Worm (Caenorhabditis elegans) whole organism, L1 larva: ENCODE results near the gene sod-1.

Source experiments
- C04F5.9 ChIP-seq: sonication (generic microtip); optimal IDR thresholded peaks from 2 replicates; lab custom pipeline; 2016; ENCODE audit warnings: missing genetic modification characterization, missing compliant biosample characterization
- C16A3.4 ChIP-seq: fragments of 150-350 bp; optimal IDR thresholded peaks from 2 replicates; lab custom pipeline; 2014; ENCODE audit warnings: missing biosample characterization, missing genetic modification characterization
- C34B4.2 ChIP-seq: sonication (generic microtip); optimal IDR thresholded peaks from 2 replicates; lab custom pipeline; 2017; ENCODE audit warnings: mild to moderate bottlenecking, missing genetic modification characterization, missing compliant biosample characterization
- Y116A8C.19 ChIP-seq: sonication (generic microtip); optimal IDR thresholded peaks from 2 replicates; lab custom pipeline; 2016; ENCODE audit warnings: missing compliant biosample characterization, missing genetic modification characterization, borderline replicate concordance
- alr-1 ChIP-seq: fragments of 200-800 bp; sonication (Bioruptor generic); optimal IDR thresholded peaks from 2 replicates; lab custom pipeline; 2018; ENCODE audit warnings: borderline replicate concordance, mild to moderate bottlenecking, missing genetic modification characterization, missing compliant biosample characterization
- ama-1 ChIP-seq: fragments of 150-350 bp; optimal IDR thresholded peaks from 2 replicates; lab custom pipeline; 2014
- blmp-1 ChIP-seq: fragments of 150-350 bp; optimal IDR thresholded peaks from 2 replicates; lab custom pipeline; 2014; ENCODE audit warnings: missing biosample characterization, missing genetic modification characterization
- ceh-88 ChIP-seq: fragments of 200-800 bp; sonication (Bioruptor generic); IDR thresholded peaks from 2 replicates; pipeline ENCODE4 v1.3.6; 2022; ENCODE audit warnings: missing genetic modification characterization, missing compliant biosample characterization
- ceh-90 ChIP-seq: sonication (generic microtip); optimal IDR thresholded peaks from 2 replicates; lab custom pipeline; 2016; ENCODE audit warnings: missing genetic modification characterization, missing compliant biosample characterization
- dpl-1 ChIP-seq, 3 experiments: fragments of 150-350 bp in 2 of 3; sonication (generic microtip) in 1 of 3; optimal IDR thresholded peaks; 2 replicates each; lab custom pipeline; 2014 to 2017; ENCODE audit warnings: missing biosample characterization in 3 of 3, missing genetic modification characterization in 3 of 3, missing genetic modification reagents in 3 of 3
- dsc-1 ChIP-seq: sonication (generic microtip); optimal IDR thresholded peaks from 2 replicates; lab custom pipeline; 2016; ENCODE audit warnings: mild to moderate bottlenecking, missing genetic modification characterization, missing compliant biosample characterization
- efl-1 ChIP-seq, 4 experiments: fragments of 150-350 bp; optimal IDR thresholded peaks in 3 of 4; peaks in 1 of 4; 1 replicate in 1 of 4; 2 replicates in 3 of 4; lab custom pipeline; 2014; ENCODE audit warnings: missing biosample characterization in 2 of 4, missing genetic modification characterization in 2 of 4, missing genetic modification reagents in 2 of 4
- efl-3 ChIP-seq: fragments of 200-800 bp; sonication (Bioruptor generic); optimal IDR thresholded peaks from 2 replicates; lab custom pipeline; 2018; ENCODE audit warnings: mild to moderate bottlenecking, missing genetic modification characterization, missing compliant biosample characterization
- egl-27 ChIP-seq, 2 experiments: fragments of 150-350 bp in 1 of 2; sonication (generic microtip); optimal IDR thresholded peaks; 3 replicates each; lab custom pipeline; 2017 to 2018; ENCODE audit warnings: missing biosample characterization in 2 of 2, missing genetic modification characterization in 2 of 2, missing genetic modification reagents in 2 of 2
- elt-2 ChIP-seq: sonication (generic microtip); optimal IDR thresholded peaks from 2 replicates; lab custom pipeline; 2016; ENCODE audit warnings: missing genetic modification characterization, mild to moderate bottlenecking, inconsistent platforms, missing compliant biosample characterization, missing genetic modification reagents
- fkh-10 ChIP-seq: sonication (generic microtip); optimal IDR thresholded peaks from 2 replicates; lab custom pipeline; 2017; ENCODE audit warnings: missing biosample characterization, missing genetic modification reagents, missing genetic modification characterization
- fkh-8 ChIP-seq: sonication (generic microtip); optimal IDR thresholded peaks from 2 replicates; lab custom pipeline; 2016; ENCODE audit warnings: mild to moderate bottlenecking, missing genetic modification characterization, missing compliant biosample characterization
- fos-1 ChIP-seq: fragments of 150-350 bp; optimal IDR thresholded peaks from 2 replicates; lab custom pipeline; 2014; ENCODE audit warnings: missing biosample characterization, missing genetic modification characterization
- grh-1 ChIP-seq: fragments of 200-800 bp; sonication (Bioruptor generic); IDR thresholded peaks from 2 replicates; pipeline ENCODE4 v1.3.6; 2022; ENCODE audit warnings: missing genetic modification reagents, missing genetic modification characterization, missing compliant biosample characterization
- hpl-2 ChIP-seq: fragments of 150-350 bp; optimal IDR thresholded peaks from 2 replicates; lab custom pipeline; 2014; ENCODE audit warnings: missing biosample characterization, missing genetic modification reagents, missing genetic modification characterization
- irx-1 ChIP-seq: sonication (generic microtip); optimal IDR thresholded peaks from 2 replicates; lab custom pipeline; 2016; ENCODE audit warnings: missing genetic modification characterization, missing compliant biosample characterization
- jun-1 ChIP-seq: fragments of 150-350 bp; optimal IDR thresholded peaks from 2 replicates; lab custom pipeline; 2014; ENCODE audit warnings: missing biosample characterization, missing genetic modification reagents, missing genetic modification characterization
- lin-13 ChIP-seq: fragments of 150-350 bp; optimal IDR thresholded peaks from 2 replicates; lab custom pipeline; 2014; ENCODE audit warnings: missing biosample characterization, missing genetic modification reagents, missing genetic modification characterization
- lin-14 ChIP-seq: fragments of 200-800 bp; sonication (Bioruptor generic); optimal IDR thresholded peaks from 2 replicates; lab custom pipeline; 2018; ENCODE audit warnings: mild to moderate bottlenecking, missing genetic modification characterization, moderate library complexity, missing compliant biosample characterization
- lin-39 ChIP-seq: fragments of 150-350 bp; optimal IDR thresholded peaks from 2 replicates; lab custom pipeline; 2014; ENCODE audit warnings: missing biosample characterization, missing genetic modification reagents, missing genetic modification characterization
- lsy-2 ChIP-seq, 2 experiments: fragments of 150-350 bp; optimal IDR thresholded peaks; 2 replicates each; lab custom pipeline; 2014; ENCODE audit warnings: missing biosample characterization in 2 of 2, missing genetic modification characterization in 2 of 2
- mab-9 ChIP-seq: fragments of 200-800 bp; sonication (Bioruptor generic); IDR thresholded peaks from 2 replicates; pipeline ENCODE4 v1.3.6; 2022; ENCODE audit warnings: missing genetic modification reagents, missing genetic modification characterization, missing compliant biosample characterization
- mdl-1 ChIP-seq, 2 experiments: fragments of 150-350 bp; optimal IDR thresholded peaks; 2 replicates each; lab custom pipeline; 2014 to 2017; ENCODE audit warnings: missing biosample characterization in 2 of 2, missing genetic modification characterization in 2 of 2, inconsistent platforms in 1 of 2
- nhr-11 ChIP-seq: fragments of 150-350 bp; optimal IDR thresholded peaks from 2 replicates; lab custom pipeline; 2014; ENCODE audit warnings: missing biosample characterization, missing genetic modification characterization
- nhr-19 ChIP-seq: fragments of 200-800 bp; sonication (Bioruptor generic); conservative IDR thresholded peaks from 2 replicates; pipeline ENCODE4 v1.3.6; 2022; ENCODE audit warnings: missing genetic modification characterization, missing compliant biosample characterization
- nhr-20 ChIP-seq: sonication (generic microtip); optimal IDR thresholded peaks from 2 replicates; lab custom pipeline; 2016; ENCODE audit warnings: mild to moderate bottlenecking, missing genetic modification characterization, missing compliant biosample characterization
- nhr-237 ChIP-seq: fragments of 150-350 bp; optimal IDR thresholded peaks from 2 replicates; lab custom pipeline; 2014; ENCODE audit warnings: missing biosample characterization, missing genetic modification characterization
- nhr-47 ChIP-seq: sonication (generic microtip); optimal IDR thresholded peaks from 2 replicates; lab custom pipeline; 2016; ENCODE audit warnings: mild to moderate bottlenecking, missing genetic modification characterization, moderate library complexity, missing compliant biosample characterization
- nhr-71 ChIP-seq: sonication (generic microtip); optimal IDR thresholded peaks from 2 replicates; lab custom pipeline; 2016; ENCODE audit warnings: mild to moderate bottlenecking, missing genetic modification characterization, moderate library complexity, missing compliant biosample characterization
- nhr-76 ChIP-seq: sonication (generic microtip); optimal IDR thresholded peaks from 2 replicates; lab custom pipeline; 2017; ENCODE audit warnings: missing biosample characterization, missing genetic modification characterization
- nhr-90 ChIP-seq: sonication (generic microtip); optimal IDR thresholded peaks from 2 replicates; lab custom pipeline; 2016; ENCODE audit warnings: mild to moderate bottlenecking, missing genetic modification characterization, missing compliant biosample characterization; ENCODE audit not compliant: poor library complexity
- pax-3 ChIP-seq: fragments of 200-800 bp; sonication (Bioruptor generic); optimal IDR thresholded peaks from 2 replicates; lab custom pipeline; 2018; ENCODE audit warnings: mild to moderate bottlenecking, missing genetic modification characterization, moderate library complexity, missing compliant biosample characterization
- pqm-1 ChIP-seq: sonication (generic microtip); optimal IDR thresholded peaks from 3 replicates; lab custom pipeline; 2017; ENCODE audit warnings: missing biosample characterization, missing genetic modification characterization
- rnt-1 ChIP-seq: sonication (generic microtip); optimal IDR thresholded peaks from 2 replicates; lab custom pipeline; 2016; ENCODE audit warnings: mild to moderate bottlenecking, missing genetic modification characterization, moderate library complexity, missing compliant biosample characterization
- skn-1 ChIP-seq: fragments of 150-350 bp; optimal IDR thresholded peaks from 2 replicates; lab custom pipeline; 2014; ENCODE audit warnings: missing biosample characterization, missing genetic modification characterization
- snpc-4 ChIP-seq: fragments of 150-350 bp; optimal IDR thresholded peaks from 2 replicates; lab custom pipeline; 2014; ENCODE audit warnings: missing biosample characterization, missing genetic modification characterization
- snu-23 ChIP-seq: sonication (generic microtip); optimal IDR thresholded peaks from 2 replicates; lab custom pipeline; 2016; ENCODE audit warnings: missing genetic modification characterization, missing compliant biosample characterization
- sup-37 ChIP-seq: fragments of 200-800 bp; sonication (Bioruptor generic); optimal IDR thresholded peaks from 2 replicates; lab custom pipeline; 2018; ENCODE audit warnings: mild to moderate bottlenecking, missing genetic modification characterization, missing compliant biosample characterization
- unc-130 ChIP-seq: fragments of 150-350 bp; optimal IDR thresholded peaks from 2 replicates; lab custom pipeline; 2017; ENCODE audit warnings: missing biosample characterization, missing genetic modification characterization, inconsistent platforms
- unc-30 ChIP-seq: sonication (generic microtip); optimal IDR thresholded peaks from 2 replicates; lab custom pipeline; 2017; ENCODE audit warnings: missing biosample characterization, missing genetic modification characterization
- unc-62 ChIP-seq: fragments of 150-350 bp; optimal IDR thresholded peaks from 2 replicates; lab custom pipeline; 2014; ENCODE audit warnings: missing biosample characterization, missing genetic modification reagents, missing genetic modification characterization
- unc-86 ChIP-seq: sonication (generic microtip); optimal IDR thresholded peaks from 2 replicates; lab custom pipeline; 2016; ENCODE audit warnings: missing genetic modification characterization, missing compliant biosample characterization
- unc-98 ChIP-seq: fragments of 200-800 bp; sonication (Bioruptor generic); IDR thresholded peaks from 2 replicates; pipeline ENCODE4 v1.3.6; 2022; ENCODE audit warnings: missing genetic modification characterization, missing compliant biosample characterization
- vab-15 ChIP-seq: sonication (generic microtip); optimal IDR thresholded peaks from 2 replicates; lab custom pipeline; 2017; ENCODE audit warnings: missing genotype, mild to moderate bottlenecking, missing genetic modification characterization, missing compliant biosample characterization
- xbp-1 ChIP-seq: sonication (generic microtip); optimal IDR thresholded peaks from 2 replicates; lab custom pipeline; 2016; ENCODE audit warnings: missing genetic modification characterization, missing compliant biosample characterization
- zag-1 ChIP-seq: fragments of 150-350 bp; optimal IDR thresholded peaks from 2 replicates; lab custom pipeline; 2014; ENCODE audit warnings: missing biosample characterization, missing genetic modification characterization
- zip-4 ChIP-seq: fragments of 200-800 bp; sonication (Bioruptor generic); optimal IDR thresholded peaks from 2 replicates; lab custom pipeline; 2018; ENCODE audit warnings: mild to moderate bottlenecking, missing genetic modification characterization, moderate library complexity, missing compliant biosample characterization
- ztf-11 ChIP-seq, 2 experiments: sonication (generic microtip); optimal IDR thresholded peaks; 2 replicates each; lab custom pipeline; 2016 to 2017; ENCODE audit warnings: missing genetic modification characterization in 2 of 2, missing biosample characterization in 1 of 2, missing compliant biosample characterization in 1 of 2
- ztf-4 ChIP-seq: fragments of 150-350 bp; optimal IDR thresholded peaks from 2 replicates; lab custom pipeline; 2014; ENCODE audit warnings: missing biosample characterization, missing genetic modification characterization

The sod-1 gene

DNA sequence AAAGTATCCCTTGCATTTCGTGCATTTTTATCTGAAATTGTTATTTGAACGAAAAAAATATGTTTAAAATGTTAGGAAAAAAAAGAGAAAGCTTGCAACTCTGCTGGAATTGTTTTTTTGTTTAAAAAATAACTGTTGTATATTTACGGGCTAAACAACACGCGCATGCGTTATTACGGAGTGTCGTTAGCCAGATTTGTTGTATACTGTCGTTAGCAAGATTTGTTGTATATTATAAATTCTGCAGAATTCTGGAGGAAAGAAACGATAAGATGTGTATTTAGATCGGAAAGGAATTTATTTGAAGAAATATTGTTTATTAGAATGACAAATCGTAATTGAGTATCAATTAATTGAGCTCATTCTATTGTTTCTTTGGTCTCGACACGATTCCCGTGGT lies 6.1 kb downstream of the sod-1 start, which contains the start of gene eif-2Bgamma:
Gene eif-2Bgamma, minus strand, starts transcription at position 31 of the 400 bp plus-strand sequence.
- TF ChIP-seq grh-1 (GFP tag; lab: Robert Waterston, UW), result no peak
- peak; percentile 25 for TF ChIP-seq snu-23 (GFP tag; lab: Kevin White, UChicago)
- peak; percentile 45 to 59 for TF ChIP-seq efl-1 (optimal IDR thresholded peaks at IDR 0.05; lab: Kevin White, UChicago)
- TF ChIP-seq efl-1 (GFP tag; optimal IDR thresholded peaks at IDR 0.05 in 1 of 2; lab: Kevin White, UChicago), result peak; percentile 51 to 95
- peak; percentile 16 for TF ChIP-seq C04F5.9
- no peak for TF ChIP-seq zip-4
- TF ChIP-seq sup-37 (GFP tag; lab: Kevin White, UChicago), result no peak
- TF ChIP-seq fkh-8 (tag; lab: Kevin White, UChicago), result no peak
- no peak for TF ChIP-seq egl-27 (tag; optimal IDR thresholded peaks at IDR 0.05; lab: Kevin White, UChicago)
- TF ChIP-seq nhr-20 (tag; lab: Kevin White, UChicago), result no peak
- no peak for TF ChIP-seq pax-3
- TF ChIP-seq nhr-237 (tag; lab: Kevin White, UChicago), result no peak
- no peak for TF ChIP-seq unc-86 (tag; lab: Kevin White, UChicago)
- TF ChIP-seq irx-1 (tag; lab: Kevin White, UChicago), result no peak
- no peak for TF ChIP-seq ztf-11 (tag; optimal IDR thresholded peaks at IDR 0.05; lab: Kevin White, UChicago)
- peak; percentile 24 to 64 (median 56) for TF ChIP-seq dpl-1 (GFP tag; optimal IDR thresholded peaks at IDR 0.05; lab: Kevin White, UChicago)
- TF ChIP-seq Y116A8C.19 (tag; lab: Kevin White, UChicago), result no peak
- TF ChIP-seq fos-1 (tag; lab: Kevin White, UChicago), result no peak
- no peak for TF ChIP-seq pqm-1 (tag; lab: Kevin White, UChicago)
- no peak for TF ChIP-seq dsc-1 (tag; lab: Kevin White, UChicago)
- TF ChIP-seq fkh-10 (GFP tag; lab: Kevin White, UChicago), result no peak
- TF ChIP-seq unc-98 (GFP tag; lab: Robert Waterston, UW), result no peak
- no peak for TF ChIP-seq nhr-90 (tag; lab: Kevin White, UChicago)
- TF ChIP-seq ceh-88 (GFP tag; lab: Robert Waterston, UW), result no peak
- peak; percentile 0 for TF ChIP-seq xbp-1 (tag; lab: Kevin White, UChicago)
- TF ChIP-seq unc-62 (GFP tag; lab: Kevin White, UChicago), result no peak
- TF ChIP-seq snpc-4 (tag; lab: Kevin White, UChicago), result peak; percentile 85
- no peak for TF ChIP-seq mab-9
- no peak for TF ChIP-seq lin-13 (GFP tag; lab: Kevin White, UChicago)
- no peak for TF ChIP-seq efl-3 (GFP tag; lab: Kevin White, UChicago)
- TF ChIP-seq nhr-71, result peak; percentile 7
- no peak for TF ChIP-seq nhr-76
- TF ChIP-seq nhr-19 (GFP tag; lab: Robert Waterston, UW), result no peak
- TF ChIP-seq ama-1 (lab: Kevin White, UChicago), result no peak
- TF ChIP-seq zag-1 (tag; lab: Kevin White, UChicago), result no peak
- peak; percentile 44 for TF ChIP-seq blmp-1
- peak; percentile 38 for TF ChIP-seq skn-1 (tag; lab: Kevin White, UChicago)
- TF ChIP-seq elt-2 (tag; lab: Kevin White, UChicago), result no peak
- TF ChIP-seq hpl-2 (GFP tag; lab: Kevin White, UChicago), result no peak
- peak; percentile 12 for TF ChIP-seq rnt-1 (tag; lab: Kevin White, UChicago)
- no peak for TF ChIP-seq vab-15 (tag; lab: Kevin White, UChicago)
- no peak for TF ChIP-seq jun-1 (tag; lab: Kevin White, UChicago)
- no peak for TF ChIP-seq unc-30
- TF ChIP-seq lsy-2 (tag; optimal IDR thresholded peaks at IDR 0.05; lab: Kevin White, UChicago), result peak; percentile 34 to 77
- TF ChIP-seq nhr-11 (tag; lab: Kevin White, UChicago), result no peak
- TF ChIP-seq unc-130 (tag; lab: Kevin White, UChicago), result no peak
- TF ChIP-seq lin-14 (GFP tag; lab: Kevin White, UChicago), result peak; percentile 14
- no peak for TF ChIP-seq lin-39 (tag; lab: Kevin White, UChicago)
- TF ChIP-seq C34B4.2, result no peak
- TF ChIP-seq mdl-1 (tag; optimal IDR thresholded peaks at IDR 0.05; lab: Kevin White, UChicago), result no peak
- TF ChIP-seq ceh-90, result no peak
- peak; percentile 32 for TF ChIP-seq C16A3.4 (tag; lab: Kevin White, UChicago)
- no peak for TF ChIP-seq nhr-47 (tag; lab: Kevin White, UChicago)
- TF ChIP-seq ztf-4 (tag; lab: Kevin White, UChicago), result no peak
- TF ChIP-seq alr-1 (tag; lab: Kevin White, UChicago), result no peak
